Worm (Caenorhabditis elegans) whole organism, young adult: Measurements from ENCODE around the gene Y39A1A.3.

Experiments
- dox-1 ChIP-seq: fragments of 200-800 bp; sonication (Bioruptor generic); IDR thresholded peaks from 2 replicates; pipeline ENCODE4 v1.3.6; 2022; ENCODE audit warnings: missing genetic modification reagents, missing genetic modification characterization, missing compliant biosample characterization
- egrh-3 ChIP-seq: fragments of 200-800 bp; sonication (Bioruptor generic); IDR thresholded peaks from 2 replicates; pipeline ENCODE4 v1.3.6; 2022; ENCODE audit warnings: missing genetic modification reagents, missing genetic modification characterization, missing compliant biosample characterization
- mxl-1 ChIP-seq: sonication (generic microtip); optimal IDR thresholded peaks from 2 replicates; lab custom pipeline; 2016; ENCODE audit warnings: missing genetic modification characterization, missing compliant biosample characterization
- pha-4 ChIP-seq: fragments of 150-350 bp; sonication (generic microtip); optimal IDR thresholded peaks from 2 replicates; lab custom pipeline; 2014; ENCODE audit warnings: missing biosample characterization, missing genetic modification reagents, missing genetic modification characterization
- sea-2 ChIP-seq: fragments of 200-800 bp; sonication (Bioruptor generic); IDR thresholded peaks from 2 replicates; pipeline ENCODE4 v1.3.6; 2022; ENCODE audit warnings: missing genetic modification characterization, missing compliant biosample characterization

DNA sequence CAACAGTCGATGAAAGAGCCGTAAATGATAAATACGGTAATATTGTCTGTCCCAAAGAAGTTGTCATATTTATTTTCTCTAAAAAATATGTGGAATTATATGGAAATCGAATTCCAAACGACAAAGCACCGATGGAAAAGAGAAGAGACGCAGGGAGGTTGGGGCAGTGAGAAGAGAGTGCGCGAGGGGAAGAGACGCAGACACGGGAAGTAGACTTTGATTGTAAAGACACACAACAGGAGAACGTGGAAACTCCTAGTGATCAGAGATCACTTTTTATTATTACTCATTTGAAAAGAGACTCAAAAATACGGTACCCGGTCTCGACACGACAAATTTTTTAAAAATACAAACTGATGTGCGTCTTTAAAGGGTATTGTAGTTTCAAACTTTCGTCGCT lies 32.1 kb upstream of the Y39A1A.3 start:
- TF ChIP-seq pha-4: no peak
- TF ChIP-seq sea-2: no peak
- no peak for TF ChIP-seq egrh-3 (GFP tag; lab: Robert Waterston, UW)
- no peak for TF ChIP-seq mxl-1 (tag; lab: Kevin White, UChicago)
- TF ChIP-seq dox-1 (GFP tag; lab: Robert Waterston, UW): no peak
